Fruit fly (Drosophila melanogaster): ENCODE results near the gene SmydA-3.
A peak's percentile ranks its signal among the peaks of the same experiment; 100 is the strongest.

- TF ChIP-seq CkIIα-i1 (GFP tag; IDR thresholded peaks at IDR 0.05): no peak
- TF ChIP-seq pita (GFP tag; optimal IDR thresholded peaks at IDR 0.05): no peak
- peak; percentile 58 for TF ChIP-seq grau (tag; optimal IDR thresholded peaks at IDR 0.05)
- TF ChIP-seq CG3065 (GFP tag; optimal IDR thresholded peaks at IDR 0.05): no peak
- TF ChIP-seq gcm2 (GFP tag; optimal IDR thresholded peaks at IDR 0.05): no peak
- TF ChIP-seq HLHmδ (GFP tag; optimal IDR thresholded peaks at IDR 0.05): no peak
- no peak for TF ChIP-seq CG3407 (GFP tag; optimal IDR thresholded peaks at IDR 0.05)
- TF ChIP-seq CG15073 (GFP tag; optimal IDR thresholded peaks at IDR 0.05): no peak
- peak; percentile 43 for TF ChIP-seq Fer1 (GFP tag; optimal IDR thresholded peaks at IDR 0.05)
- TF ChIP-seq sug (tag; optimal IDR thresholded peaks at IDR 0.05): peak; percentile 60
- peak; percentile 54; the same call in 1 of the 2 replicates for TF ChIP-seq wdn (GFP tag; IDR thresholded peaks at IDR 0.05)
- TF ChIP-seq pan (optimal IDR thresholded peaks at IDR 0.05): no peak
- peak in 1 of 2 experiments; percentile 47 for TF ChIP-seq pan (GFP tag; optimal IDR thresholded peaks at IDR 0.05 in 1 of 2, IDR thresholded peaks at IDR 0.05 in 1 of 2)
- peak; percentile 22 for TF ChIP-seq Blimp-1 (GFP tag; optimal IDR thresholded peaks at IDR 0.05)
- peak; percentile 35 for TF ChIP-seq Deaf1 (tag; optimal IDR thresholded peaks at IDR 0.05)
These were observed 6.5 kb downstream of the SmydA-3 start, which contains the start of gene Dnz1 for dm6 chr2L:10856328-10856942.

Data from whole organism, embryonic.